Fruit fly (Drosophila melanogaster) whole organism: ENCODE measurements around the gene CG33969.

Source experiments
- CG8478 ChIP-seq: fragments of >200 bp; optimal IDR thresholded peaks from 2 replicates; lab custom pipeline; 2018; ENCODE audit warnings: inconsistent platforms
- usp ChIP-seq: fragments of >200 bp; optimal IDR thresholded peaks from 2 replicates; lab custom pipeline; 2017; ENCODE audit warnings: missing biosample characterization, missing genetic modification characterization, mixed read lengths

dm6 chr3L:20376564-20376920 lies 16.8 kb downstream of the CG33969 start:
- TF ChIP-seq CG8478 (lab: Kevin White, UChicago) = no peak
- TF ChIP-seq usp (GFP tag; lab: Kevin White, UChicago) = no peak
